Fruit fly (Drosophila melanogaster): ENCODE data around the gene CG3285.

- no peak for TF ChIP-seq insv (optimal IDR thresholded peaks at IDR 0.05)
- no peak for TF ChIP-seq h (optimal IDR thresholded peaks at IDR 0.05)
Measured at dm6 chr2L:3303893-3304292, 26.8 kb upstream of the CG3285 start, which contains the start of gene CG3277.

Data from Kc167 (cell line).